Fruit fly (Drosophila melanogaster) whole organism: ENCODE measurements around the gene Mur29B.

Source experiments
- CG8478 ChIP-seq: fragments of >200 bp; optimal IDR thresholded peaks from 2 replicates; lab custom pipeline; 2018; ENCODE audit warnings: inconsistent platforms
- Dll ChIP-seq: fragments of >200 bp; optimal IDR thresholded peaks from 2 replicates; lab custom pipeline; 2017
- EcR ChIP-seq, 2 experiments: fragments of >200 bp; optimal IDR thresholded peaks; 2 replicates each; lab custom pipeline; 2017; ENCODE audit warnings: missing biosample characterization in 2 of 2, missing genetic modification characterization in 2 of 2, missing genetic modification reagents in 2 of 2
- pan ChIP-seq: fragments of >200 bp; optimal IDR thresholded peaks from 2 replicates; lab custom pipeline; 2017
- psq ChIP-seq: fragments of >200 bp; optimal IDR thresholded peaks from 2 replicates; lab custom pipeline; 2017
- usp ChIP-seq: fragments of >200 bp; optimal IDR thresholded peaks from 2 replicates; lab custom pipeline; 2017; ENCODE audit warnings: missing biosample characterization, missing genetic modification characterization, mixed read lengths

Mur29B gene

dm6 chr2L:8374235-8374634, 22.2 kb downstream of the Mur29B start, which contains the start of gene Wdr82:
Gene Wdr82, plus strand, starts transcription at chr2L:8374461.
- TF ChIP-seq pan (lab: Kevin White, UChicago) = no peak
- no peak for TF ChIP-seq psq (lab: Kevin White, UChicago)
- TF ChIP-seq EcR (GFP tag; optimal IDR thresholded peaks at IDR 0.05; lab: Kevin White, UChicago) = no peak
- no peak for TF ChIP-seq Dll (lab: Kevin White, UChicago)
- no peak for TF ChIP-seq CG8478
- no peak for TF ChIP-seq usp

DNA sequence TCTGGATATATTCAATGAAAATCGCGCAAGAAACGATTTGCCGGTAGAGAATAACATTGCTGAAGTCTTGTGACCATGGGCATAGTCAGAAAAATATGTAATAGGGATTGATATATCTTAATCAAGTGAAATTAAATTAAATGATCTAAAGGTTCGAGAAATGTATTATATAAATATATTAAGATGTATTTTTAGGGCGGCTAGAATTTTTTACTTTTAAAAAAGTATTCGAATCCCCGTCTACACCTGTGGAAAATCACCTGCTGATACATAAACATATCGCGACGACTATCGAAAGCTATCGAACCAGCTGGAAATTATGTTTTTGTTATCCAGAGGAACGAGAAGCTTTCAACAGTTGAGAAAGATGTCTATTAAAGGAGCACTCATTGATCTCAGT, 24.7 kb downstream of the Mur29B start, which contains the start of the genes CG13390 and CG17294:
Gene CG13390, minus strand, starts transcription at position 81 of the 400 bp plus-strand sequence.
Gene CG17294, plus strand, starts transcription at position 319 of the 400 bp plus-strand sequence.
- TF ChIP-seq pan (lab: Kevin White, UChicago) (no peak), psq (lab: Kevin White, UChicago) (no peak)

- TF ChIP-seq EcR (GFP tag; optimal IDR thresholded peaks at IDR 0.05; lab: Kevin White, UChicago) (no peak), CG8478 (no peak), pan (lab: Kevin White, UChicago) (no peak), Dll (lab: Kevin White, UChicago) (no peak), usp (no peak), psq (lab: Kevin White, UChicago) (no peak)
Measured at dm6 chr2L:8381508-8382036, 29.6 kb downstream of the Mur29B start, which contains the start of gene AlaRS. Gene AlaRS, minus strand, starts transcription at chr2L:8381764.

DNA sequence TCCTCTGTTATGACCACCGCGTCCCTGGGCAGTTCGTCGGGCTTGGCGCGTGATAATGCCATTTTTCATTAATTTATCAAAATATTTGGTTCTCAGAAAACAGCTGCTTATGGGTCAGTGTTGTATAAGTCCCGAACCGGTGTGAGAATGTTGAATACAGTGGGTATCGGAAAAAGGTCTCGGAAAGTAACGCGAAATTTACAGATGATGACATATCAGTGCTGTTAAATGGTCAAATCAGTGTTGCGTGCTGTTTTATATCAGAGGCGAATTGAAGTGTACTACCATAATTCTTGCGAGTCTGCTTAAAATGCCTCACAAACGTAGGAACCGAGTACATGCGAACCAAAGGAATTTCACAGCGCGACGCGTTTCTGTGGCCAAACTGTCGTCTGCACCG, 30.7 kb downstream of the Mur29B start, which contains the start of the genes CG13392 and Rcd4:
Gene CG13392, minus strand, starts transcription at position 162 of the 400 bp plus-strand sequence.
Gene Rcd4, plus strand, starts transcription at position 216 of the 400 bp plus-strand sequence.
- TF ChIP-seq pan (lab: Kevin White, UChicago) = no peak
- no peak for TF ChIP-seq psq (lab: Kevin White, UChicago)

DNA sequence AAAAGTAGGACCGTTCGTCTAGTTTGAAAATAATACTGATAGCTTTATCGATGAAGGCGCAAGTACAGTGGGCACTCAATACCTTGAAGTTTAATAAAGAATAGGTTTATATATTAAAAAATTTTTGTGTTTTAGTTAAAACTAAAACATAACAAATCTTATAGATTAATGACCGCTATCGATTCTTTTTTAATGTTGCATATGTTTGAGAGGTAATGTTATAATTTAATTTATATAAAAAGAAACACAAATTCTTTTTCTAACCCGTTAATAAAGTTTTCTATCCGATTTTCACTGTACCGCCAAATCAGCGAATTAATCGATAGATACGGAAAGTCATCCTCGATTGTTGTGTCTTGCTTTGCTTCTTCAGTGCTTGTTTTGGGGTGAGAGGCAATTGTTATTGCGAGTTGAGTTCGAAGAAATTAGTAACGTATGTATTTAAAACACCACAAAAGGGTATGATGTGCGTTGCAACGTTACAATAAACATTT, 32.2 kb downstream of the Mur29B start, which contains the start of the genes Dad1 and CG13384:
Gene Dad1, minus strand, starts transcription at position 30 of the 494 bp plus-strand sequence.
Gene CG13384, plus strand, starts transcription at position 348 of the 494 bp plus-strand sequence.
- TF ChIP-seq usp = no peak
- no peak for TF ChIP-seq EcR (GFP tag; optimal IDR thresholded peaks at IDR 0.05; lab: Kevin White, UChicago)

- TF ChIP-seq usp = no peak
- TF ChIP-seq pan (lab: Kevin White, UChicago) = no peak
- no peak for TF ChIP-seq psq (lab: Kevin White, UChicago)
- no peak for TF ChIP-seq Dll (lab: Kevin White, UChicago)
- no peak for TF ChIP-seq EcR (GFP tag; optimal IDR thresholded peaks at IDR 0.05; lab: Kevin White, UChicago)
- TF ChIP-seq CG8478 = no peak
Measured at dm6 chr2L:8384985-8385519, 33.1 kb downstream of the Mur29B start.

- no peak for TF ChIP-seq usp
Measured at dm6 chr2L:8385849-8386248, 33.9 kb downstream of the Mur29B start.

DNA sequence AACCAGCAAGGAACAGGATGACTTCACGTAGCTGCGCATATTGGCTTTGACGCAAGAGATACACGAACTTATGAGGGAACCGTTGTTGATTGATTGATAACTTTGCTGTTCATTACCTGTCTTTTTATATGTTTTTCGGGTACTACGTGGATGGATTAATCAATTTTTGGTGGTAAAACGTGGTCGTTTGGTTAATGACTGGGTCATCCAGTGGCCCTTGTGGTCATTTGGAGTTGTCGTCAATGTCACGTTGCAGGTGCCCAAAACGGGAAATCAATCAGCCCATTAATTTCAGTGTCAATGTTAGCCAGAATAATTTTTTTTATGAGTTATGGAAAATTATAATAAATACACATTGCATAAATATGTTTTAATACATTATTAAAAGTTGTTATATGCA, 37.2 kb downstream of the Mur29B start, which contains the start of gene CG42819:
Gene CG42819, minus strand, starts transcription at position 101 of the 400 bp plus-strand sequence.
- TF ChIP-seq Dll (lab: Kevin White, UChicago) = no peak
- no peak for TF ChIP-seq pan (lab: Kevin White, UChicago)
- no peak for TF ChIP-seq psq (lab: Kevin White, UChicago)
- no peak for TF ChIP-seq EcR (GFP tag; optimal IDR thresholded peaks at IDR 0.05; lab: Kevin White, UChicago)
- TF ChIP-seq CG8478 = no peak
- no peak for TF ChIP-seq usp

dm6 chr2L:8392298-8392697, 40.3 kb downstream of the Mur29B start, which contains the start of gene CG42820:
Gene CG42820, minus strand, starts transcription at chr2L:8392398.
- TF ChIP-seq CG8478 (no peak), psq (lab: Kevin White, UChicago) (no peak), pan (lab: Kevin White, UChicago) (no peak), EcR (GFP tag; optimal IDR thresholded peaks at IDR 0.05; lab: Kevin White, UChicago) (no peak)

DNA sequence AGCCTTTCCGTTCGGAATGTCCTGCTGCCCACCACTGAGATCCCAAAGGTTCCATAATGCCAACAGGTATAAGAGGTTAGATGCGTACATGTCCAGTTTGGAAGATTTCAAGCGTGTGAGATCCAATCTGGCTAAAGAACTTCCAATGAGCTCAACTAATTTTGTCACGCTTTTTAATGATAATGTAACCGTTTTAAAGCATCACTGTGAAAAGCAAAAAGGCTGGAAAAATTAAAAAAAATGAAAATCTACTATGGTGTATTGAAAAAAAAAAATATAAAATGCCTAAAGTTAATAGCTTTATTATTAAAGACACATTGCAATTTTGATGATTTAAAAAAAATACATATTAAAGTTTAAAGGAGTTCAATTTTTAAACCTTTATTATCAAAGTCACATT, 41.1 kb downstream of the Mur29B start, which contains the start of gene Acp29AB:
Gene Acp29AB, minus strand, starts transcription at position 101 of the 400 bp plus-strand sequence.
- no peak for TF ChIP-seq Dll (lab: Kevin White, UChicago)
- TF ChIP-seq CG8478 = no peak
- TF ChIP-seq pan (lab: Kevin White, UChicago) = no peak
- no peak for TF ChIP-seq EcR (GFP tag; optimal IDR thresholded peaks at IDR 0.05; lab: Kevin White, UChicago)

- TF ChIP-seq psq (lab: Kevin White, UChicago) = no peak
- TF ChIP-seq Dll (lab: Kevin White, UChicago) = no peak
- TF ChIP-seq pan (lab: Kevin White, UChicago) = no peak
- no peak for TF ChIP-seq usp
- TF ChIP-seq EcR (GFP tag; optimal IDR thresholded peaks at IDR 0.05; lab: Kevin White, UChicago) = no peak
- TF ChIP-seq CG8478 = no peak
Measured at dm6 chr2L:8394180-8394579, 42.2 kb downstream of the Mur29B start, which contains the start of gene lectin-29Ca. Gene lectin-29Ca, minus strand, starts transcription at chr2L:8394280.

dm6 chr2L:8394840-8395239, 42.9 kb downstream of the Mur29B start, which contains the start of gene Peritrophin-15b:
Gene Peritrophin-15b, minus strand, starts transcription at chr2L:8394940.
- no peak for TF ChIP-seq pan (lab: Kevin White, UChicago)
- TF ChIP-seq EcR (GFP tag; optimal IDR thresholded peaks at IDR 0.05; lab: Kevin White, UChicago) = no peak
- TF ChIP-seq usp = no peak
- TF ChIP-seq CG8478 = no peak
- no peak for TF ChIP-seq Dll (lab: Kevin White, UChicago)
- TF ChIP-seq psq (lab: Kevin White, UChicago) = no peak
